Fruit fly (Drosophila melanogaster) whole organism, adult: ENCODE results near the gene CG13280.
A peak's percentile ranks its signal among the peaks of the same experiment; 100 is the strongest.

Source experiments
- CG11617 ChIP-seq: fragments of 200-800 bp; sonication (Bioruptor generic); optimal IDR thresholded peaks from 2 replicates; lab custom pipeline; 2017; ENCODE audit warnings: mild to moderate bottlenecking, missing biosample characterization, missing genetic modification reagents, missing genetic modification characterization
- CG12768 ChIP-seq: fragments of 200-800 bp; sonication (Bioruptor generic); optimal IDR thresholded peaks from 2 replicates; lab custom pipeline; 2017; ENCODE audit warnings: missing biosample characterization, missing genetic modification characterization, mild to moderate bottlenecking, moderate library complexity, missing genetic modification reagents
- CG1620 ChIP-seq: fragments of 200-800 bp; sonication (Bioruptor generic); optimal IDR thresholded peaks from 2 replicates; lab custom pipeline; 2016; ENCODE audit warnings: missing biosample characterization, missing genetic modification characterization
- CG33017 ChIP-seq: fragments of 200-800 bp; sonication (Bioruptor generic); optimal IDR thresholded peaks from 2 replicates; lab custom pipeline; 2018; ENCODE audit warnings: missing biosample characterization, mild to moderate bottlenecking, missing genetic modification characterization, moderate library complexity
- CG5204 ChIP-seq: fragments of 200-800 bp; sonication (Bioruptor generic); optimal IDR thresholded peaks from 2 replicates; lab custom pipeline; 2016; ENCODE audit warnings: missing biosample characterization, missing genetic modification characterization
- CG7045 ChIP-seq: fragments of 200-800 bp; sonication (Bioruptor generic); optimal IDR thresholded peaks from 2 replicates; lab custom pipeline; 2017; ENCODE audit warnings: missing biosample characterization, mild to moderate bottlenecking, missing genetic modification characterization
- CG7101 ChIP-seq: fragments of 200-800 bp; sonication (Bioruptor generic); optimal IDR thresholded peaks from 2 replicates; lab custom pipeline; 2018; ENCODE audit warnings: missing biosample characterization, mild to moderate bottlenecking, missing genetic modification characterization, moderate library complexity
- Clk ChIP-seq: fragments of 200-800 bp; sonication (Bioruptor generic); optimal IDR thresholded peaks from 2 replicates; lab custom pipeline; 2017; ENCODE audit warnings: missing biosample characterization, missing genetic modification characterization
- Crg-1 ChIP-seq: fragments of 200-800 bp; sonication (Bioruptor generic); optimal IDR thresholded peaks from 2 replicates; lab custom pipeline; 2016; ENCODE audit warnings: missing biosample characterization, missing genetic modification characterization
- Hr96 ChIP-seq: fragments of 200-800 bp; sonication (Bioruptor generic); optimal IDR thresholded peaks from 2 replicates; lab custom pipeline; 2016; ENCODE audit warnings: missing biosample characterization, missing genetic modification characterization
- Mnt ChIP-seq: fragments of 200-800 bp; sonication (Bioruptor generic); optimal IDR thresholded peaks from 2 replicates; lab custom pipeline; 2016; ENCODE audit warnings: missing biosample characterization, mild to moderate bottlenecking, missing genetic modification characterization
- bab1 ChIP-seq: fragments of 200-800 bp; sonication (Bioruptor generic); optimal IDR thresholded peaks from 3 replicates; lab custom pipeline; 2019; ENCODE audit warnings: missing biosample characterization, mild to moderate bottlenecking, missing genetic modification characterization, moderate library complexity
- cic ChIP-seq: fragments of 200-800 bp; sonication (Bioruptor generic); optimal IDR thresholded peaks from 2 replicates; lab custom pipeline; 2017; ENCODE audit warnings: missing biosample characterization, mild to moderate bottlenecking, missing genetic modification characterization, moderate library complexity
- cnc ChIP-seq, 2 experiments: fragments of >200 bp; optimal IDR thresholded peaks; 2 replicates each; lab custom pipeline; 2017
- kay ChIP-seq: fragments of 200-800 bp; sonication (Bioruptor generic); peaks from one replicate; lab custom pipeline; 2016; ENCODE audit warnings: missing biosample characterization, missing genetic modification characterization, borderline replicate concordance
- pad ChIP-seq: fragments of 200-800 bp; sonication (Bioruptor generic); optimal IDR thresholded peaks from 3 replicates; lab custom pipeline; 2017; ENCODE audit warnings: missing biosample characterization, missing genetic modification characterization, mild to moderate bottlenecking, moderate library complexity, missing genetic modification reagents
- tj ChIP-seq: fragments of 200-800 bp; sonication (Bioruptor generic); optimal IDR thresholded peaks from 3 replicates; lab custom pipeline; 2017; ENCODE audit warnings: missing biosample characterization, mild to moderate bottlenecking, missing genetic modification characterization, moderate library complexity
- toe ChIP-seq: fragments of 200-800 bp; sonication (Bioruptor generic); optimal IDR thresholded peaks from 2 replicates; lab custom pipeline; 2016; ENCODE audit warnings: missing biosample characterization, missing genetic modification characterization

Gene CG13280

DNA sequence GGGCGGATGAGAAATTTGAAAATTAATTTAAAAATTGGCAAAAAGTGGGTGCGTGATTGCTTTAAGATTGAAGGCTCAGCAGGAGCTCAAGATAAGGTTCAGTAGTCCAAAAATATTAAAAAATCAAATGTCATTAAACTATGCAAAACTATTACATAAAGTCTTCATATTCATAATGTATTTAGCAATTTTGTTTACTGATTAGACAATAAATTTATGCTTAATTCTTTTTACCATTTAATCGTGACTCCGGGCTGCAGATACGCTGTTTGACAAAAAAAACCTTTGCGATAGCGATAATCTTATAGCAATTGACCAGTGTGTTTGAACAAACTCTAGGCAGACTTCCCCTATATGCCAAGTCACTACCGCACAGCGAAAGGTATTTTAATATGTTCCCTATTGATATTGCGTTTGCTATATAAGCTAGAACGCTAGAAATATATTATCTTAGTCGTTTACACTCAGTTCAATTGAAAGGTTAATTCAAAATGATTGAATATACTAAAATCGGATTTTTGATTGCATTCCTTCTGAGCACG is 24.7 kb downstream of the CG13280 start, which contains the start of gene Ugt37E1:
Gene Ugt37E1, plus strand, starts transcription at position 492 of the 542 bp plus-strand sequence.
- peak; percentile 58 for TF ChIP-seq kay (GFP tag; lab: Kevin White, UChicago)
- TF ChIP-seq cic (GFP tag; lab: Kevin White, UChicago), result no peak

DNA sequence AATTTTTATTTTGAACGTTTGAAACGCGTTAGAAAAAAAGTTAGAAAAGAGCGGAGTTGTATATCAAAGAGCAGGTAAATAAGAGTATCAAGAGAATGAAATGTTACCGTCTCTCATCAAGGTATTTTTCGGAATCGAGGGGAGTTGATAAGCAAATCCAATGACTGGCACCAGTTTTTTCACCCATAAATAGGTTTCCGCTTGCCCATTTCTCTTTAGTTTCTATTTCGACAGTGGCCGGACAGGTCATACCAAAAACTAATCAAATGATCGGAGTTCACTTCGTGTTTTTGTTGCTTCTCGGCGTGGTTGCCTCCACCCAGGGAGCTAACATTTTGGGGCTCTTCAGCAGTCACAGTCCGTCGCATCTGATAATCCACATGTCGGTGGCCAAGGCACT is 26.9 kb downstream of the CG13280 start, which contains the start of gene Ugt37C2:
Gene Ugt37C2, plus strand, starts transcription at position 242 of the 400 bp plus-strand sequence.
- no peak for TF ChIP-seq Hr96

DNA sequence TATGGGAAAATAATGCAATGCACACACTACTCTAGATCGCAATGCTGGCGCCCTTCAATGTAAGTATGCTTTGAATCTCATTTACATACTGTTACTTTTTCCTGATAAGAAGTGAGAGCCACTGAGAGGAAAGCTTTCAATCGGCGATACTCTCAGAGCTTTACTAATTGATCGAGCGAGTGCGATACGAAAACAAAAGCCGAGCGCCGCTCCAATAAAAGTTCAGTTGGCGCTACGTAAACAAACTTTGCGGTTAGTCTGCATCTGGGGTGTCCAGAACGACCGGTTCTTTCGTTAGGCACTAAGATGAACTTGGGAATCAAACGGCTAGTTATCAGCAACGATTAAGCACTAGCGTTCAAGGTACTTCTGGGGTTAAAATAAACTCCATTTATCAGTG is 29.5 kb downstream of the CG13280 start, which contains the start of gene CG17928:
Gene CG17928, plus strand, starts transcription at position 224 of the 400 bp plus-strand sequence.
- TF ChIP-seq cnc (optimal IDR thresholded peaks at IDR 0.05; lab: Kevin White, UChicago), result no peak
- peak; percentile 74 for TF ChIP-seq kay (GFP tag; lab: Kevin White, UChicago)

DNA sequence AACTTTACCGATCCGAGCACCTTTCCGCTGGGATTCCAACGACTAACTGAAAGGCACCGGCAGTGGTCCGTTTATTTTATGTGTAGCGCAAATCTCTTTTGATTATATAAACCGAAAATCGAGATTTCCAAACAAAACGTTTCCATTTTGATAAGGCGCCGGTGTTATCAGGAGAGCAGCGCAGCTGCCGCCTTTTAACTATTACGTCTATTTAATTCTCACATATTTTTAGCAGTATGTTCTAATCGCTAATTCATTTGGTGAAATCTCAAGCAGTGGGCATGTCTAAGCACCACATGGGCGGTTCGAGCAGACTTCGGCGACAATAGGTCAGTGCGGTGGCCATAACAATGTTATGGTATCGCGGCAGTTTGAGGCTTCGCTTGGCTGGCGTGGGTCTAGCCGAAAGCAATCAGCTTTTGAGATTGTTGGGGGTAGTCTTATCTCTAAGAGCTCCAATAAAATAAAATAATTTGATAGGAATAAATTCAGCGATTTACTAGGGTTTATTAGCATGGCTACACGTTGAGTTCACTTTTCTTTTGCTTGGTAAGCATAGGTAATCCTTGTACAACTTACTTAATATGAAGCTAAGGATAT is 30.1 kb downstream of the CG13280 start, which contains the start of gene Cyt-b5-r:
Gene Cyt-b5-r, minus strand, starts transcription at position 51 of the 600 bp plus-strand sequence.
- TF ChIP-seq cic (GFP tag; lab: Kevin White, UChicago), result peak; percentile 5
- TF ChIP-seq CG12768 (GFP tag; lab: Kevin White, UChicago), result no peak
- TF ChIP-seq Mnt, result peak; percentile 6
- TF ChIP-seq Hr96, result no peak

DNA sequence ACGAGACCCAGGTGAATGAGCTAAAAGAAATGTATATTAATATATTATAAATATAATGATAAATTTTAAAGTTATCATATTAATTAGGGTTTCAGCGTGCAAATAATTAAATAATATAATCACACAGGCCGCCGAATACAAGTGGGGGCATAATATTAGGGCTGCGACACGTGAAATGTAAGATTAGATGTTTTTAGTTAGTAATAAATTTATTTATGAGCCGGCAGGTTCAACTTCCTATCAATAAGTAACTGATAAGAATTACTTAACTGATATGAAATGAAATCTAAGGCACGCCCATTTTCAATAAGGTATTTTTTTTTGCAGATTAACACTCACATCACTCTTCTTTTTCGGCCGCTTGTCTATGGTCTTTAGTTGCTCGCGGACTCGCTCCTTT is 31.0 kb downstream of the CG13280 start:
- TF ChIP-seq Hr96, result no peak
- no peak for TF ChIP-seq CG7045 (GFP tag; lab: Kevin White, UChicago)
- TF ChIP-seq toe (GFP tag; lab: Kevin White, UChicago), result no peak
- TF ChIP-seq bab1 (GFP tag; lab: Kevin White, UChicago), result no peak

DNA sequence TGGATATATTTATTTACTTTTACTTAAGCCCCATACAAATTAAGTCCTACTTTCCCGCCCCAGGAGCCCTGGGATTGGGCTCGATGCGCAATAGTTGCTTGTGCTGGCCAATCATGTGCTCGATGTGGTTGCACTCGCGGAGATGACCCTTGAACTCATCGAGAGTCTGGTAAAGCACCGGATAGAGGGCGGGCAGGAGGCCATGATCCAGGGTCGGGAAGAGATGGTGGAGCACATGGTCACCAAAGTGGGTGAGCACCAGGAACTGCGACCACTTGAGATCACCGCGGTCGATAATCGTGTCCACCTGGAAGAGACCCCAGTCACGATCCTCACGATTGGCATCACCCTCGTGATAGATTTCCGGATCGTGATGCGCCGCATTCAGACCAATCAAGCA is 32.0 kb downstream of the CG13280 start:
- TF ChIP-seq kay (GFP tag; lab: Kevin White, UChicago) (peak; percentile 2), CG1620 (GFP tag; lab: Kevin White, UChicago) (no peak)

DNA sequence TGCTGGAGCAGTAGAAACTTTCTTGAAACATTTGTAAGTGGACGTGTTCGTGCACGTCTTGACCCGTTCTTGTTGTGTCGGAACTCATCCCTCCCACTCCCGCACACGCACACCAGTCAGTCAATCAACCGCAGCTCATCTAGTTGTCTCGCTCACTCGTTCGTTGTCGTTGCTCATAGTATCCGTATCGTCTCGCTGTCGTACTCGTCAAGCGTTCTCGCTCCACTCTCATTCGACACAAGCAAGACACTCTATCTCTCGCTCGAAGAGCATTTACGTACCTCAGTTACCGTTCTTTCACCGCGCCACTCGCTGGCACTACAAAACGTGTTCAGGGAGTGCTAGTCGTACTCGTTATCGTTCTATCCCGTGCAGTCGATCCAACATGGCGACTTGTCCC is 33.3 kb downstream of the CG13280 start:
- TF ChIP-seq Hr96 (no peak), bab1 (GFP tag; lab: Kevin White, UChicago) (no peak), CG11617 (GFP tag; lab: Kevin White, UChicago) (no peak), CG33017 (tag; lab: Kevin White, UChicago) (no peak), CG5204 (GFP tag; lab: Kevin White, UChicago) (no peak), CG7045 (GFP tag; lab: Kevin White, UChicago) (no peak), tj (GFP tag; lab: Kevin White, UChicago) (no peak), cic (GFP tag; lab: Kevin White, UChicago) (no peak)

DNA sequence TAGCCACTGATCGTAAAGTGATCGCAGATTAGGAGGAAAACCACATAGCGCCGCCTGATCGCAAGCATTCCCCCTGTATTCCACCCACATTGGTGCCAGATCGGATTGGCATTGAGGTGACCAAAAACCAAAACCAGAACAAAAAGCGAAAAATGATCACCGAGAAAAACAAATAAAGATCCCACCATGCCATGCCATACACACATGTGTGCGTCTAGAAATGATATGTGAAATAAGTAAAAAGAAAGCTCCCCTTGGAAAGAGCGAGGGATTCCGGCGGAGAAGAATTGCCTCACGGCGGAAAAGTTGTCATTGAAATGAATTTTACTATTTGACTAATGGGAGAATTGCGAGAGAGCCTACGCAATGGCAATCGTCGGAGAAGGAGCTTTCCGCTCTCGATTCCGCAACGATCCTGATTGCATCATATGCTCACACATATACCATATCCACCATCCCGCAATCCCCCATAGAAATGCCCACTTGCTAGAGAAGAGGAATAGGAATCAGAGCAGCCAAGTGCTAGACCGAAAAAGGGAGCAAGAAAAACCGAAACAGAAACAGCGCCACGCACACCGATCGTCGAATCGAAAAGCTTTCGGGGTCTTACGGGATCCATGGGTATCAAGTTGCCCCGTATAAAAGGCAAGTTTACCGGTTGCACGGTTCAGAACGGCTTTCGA is 54.7 kb downstream of the CG13280 start, which contains the start of gene Mhc:
Gene Mhc, plus strand, starts transcription at position 497 of the 683 bp plus-strand sequence.
- TF ChIP-seq Hr96, result no peak
- no peak for TF ChIP-seq toe (GFP tag; lab: Kevin White, UChicago)
- no peak for TF ChIP-seq CG7101
- no peak for TF ChIP-seq CG33017 (tag; lab: Kevin White, UChicago)
- TF ChIP-seq pad (GFP tag; lab: Kevin White, UChicago), result no peak
- TF ChIP-seq CG1620 (GFP tag; lab: Kevin White, UChicago), result no peak
- no peak for TF ChIP-seq CG7045 (GFP tag; lab: Kevin White, UChicago)
- no peak for TF ChIP-seq Mnt
- TF ChIP-seq cic (GFP tag; lab: Kevin White, UChicago), result no peak

DNA sequence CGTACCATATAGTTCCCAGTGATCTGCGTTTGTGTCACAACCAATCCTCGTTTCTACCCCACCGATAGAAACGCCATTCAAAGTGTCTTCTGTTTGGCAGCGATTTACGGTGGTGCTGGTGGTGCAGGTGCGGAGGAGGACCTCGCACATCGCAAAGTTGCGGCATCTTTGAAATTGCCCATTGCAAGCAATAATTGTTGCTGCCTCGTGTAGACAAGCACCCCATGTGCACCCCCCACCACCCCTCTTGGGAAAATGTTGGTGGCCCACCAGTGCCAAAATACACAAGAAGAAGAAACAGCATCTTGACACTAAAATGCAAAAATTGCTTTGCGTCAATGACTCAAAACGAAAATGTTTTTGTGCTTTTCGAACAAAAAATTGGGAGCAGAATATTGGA is 56.4 kb downstream of the CG13280 start:
- TF ChIP-seq CG1620 (GFP tag; lab: Kevin White, UChicago), result no peak
- TF ChIP-seq cnc (optimal IDR thresholded peaks at IDR 0.05; lab: Kevin White, UChicago), result no peak
- no peak for TF ChIP-seq kay (GFP tag; lab: Kevin White, UChicago)
- TF ChIP-seq Clk (GFP tag; lab: Kevin White, UChicago), result no peak
- TF ChIP-seq Hr96, result no peak
- TF ChIP-seq Mnt, result no peak
- no peak for TF ChIP-seq pad (GFP tag; lab: Kevin White, UChicago)
- no peak for TF ChIP-seq Crg-1 (GFP tag; lab: Kevin White, UChicago)
- TF ChIP-seq CG5204 (GFP tag; lab: Kevin White, UChicago), result no peak
- TF ChIP-seq CG12768 (GFP tag; lab: Kevin White, UChicago), result no peak
